Fruit fly (Drosophila melanogaster) whole organism, embryonic: Measurements from ENCODE around the gene CG12640.
A peak's percentile ranks its signal among the peaks of the same experiment; 100 is the strongest.

ENCODE experiments used
- Antp ChIP-seq: fragments of 200-800 bp; sonication (Bioruptor generic); optimal IDR thresholded peaks from 3 replicates; lab custom pipeline; 2016; ENCODE audit warnings: missing biosample characterization, missing genetic modification characterization
- Atf3 ChIP-seq: fragments of 200-800 bp; sonication (Bioruptor generic); optimal IDR thresholded peaks from 3 replicates; lab custom pipeline; 2016; ENCODE audit warnings: missing biosample characterization, missing genetic modification characterization
- Bgb ChIP-seq: fragments of 200-800 bp; sonication (Bioruptor generic); IDR thresholded peaks from 2 replicates; pipeline ENCODE4 v1.3.6; 2022; ENCODE audit warnings: missing biosample characterization, missing genetic modification characterization; ENCODE audit not compliant: partially characterized antibody
- CG12659 ChIP-seq: fragments of 200-800 bp; sonication (Bioruptor generic); optimal IDR thresholded peaks from 3 replicates; lab custom pipeline; 2017; ENCODE audit warnings: mild to moderate bottlenecking, missing biosample characterization, missing genetic modification reagents, missing genetic modification characterization
- CG13287 ChIP-seq: fragments of 200-800 bp; sonication (Bioruptor generic); IDR thresholded peaks from 2 replicates; pipeline ENCODE4 v1.3.6; 2022; ENCODE audit warnings: missing biosample characterization, missing genetic modification characterization; ENCODE audit not compliant: partially characterized antibody
- CG14710 ChIP-seq: fragments of 200-800 bp; sonication (Bioruptor generic); optimal IDR thresholded peaks from 3 replicates; lab custom pipeline; 2019; ENCODE audit warnings: missing biosample characterization, mild to moderate bottlenecking, missing genetic modification characterization, moderate library complexity
- CG15011 ChIP-seq: fragments of 200-800 bp; sonication (Bioruptor generic); optimal IDR thresholded peaks from 3 replicates; lab custom pipeline; 2018; ENCODE audit warnings: missing biosample characterization, mild to moderate bottlenecking, missing genetic modification characterization
- CG15514 ChIP-seq: fragments of 200-800 bp; sonication (Bioruptor generic); optimal IDR thresholded peaks from 3 replicates; lab custom pipeline; 2017; ENCODE audit warnings: missing biosample characterization, missing genetic modification characterization, mild to moderate bottlenecking, moderate library complexity, missing genetic modification reagents
- CG1603 ChIP-seq: fragments of 200-800 bp; sonication (Bioruptor generic); optimal IDR thresholded peaks from 2 replicates; lab custom pipeline; 2019; ENCODE audit warnings: missing biosample characterization, mild to moderate bottlenecking, missing genetic modification characterization, moderate library complexity
- CG16813 ChIP-seq: fragments of 200-800 bp; sonication (Bioruptor generic); IDR thresholded peaks from 3 replicates; pipeline ENCODE4 v1.3.6; 2022; ENCODE audit warnings: missing biosample characterization, missing genetic modification characterization; ENCODE audit not compliant: partially characterized antibody
- CG16863 ChIP-seq: fragments of 200-800 bp; sonication (Bioruptor generic); optimal IDR thresholded peaks from 3 replicates; lab custom pipeline; 2016; ENCODE audit warnings: missing biosample characterization, missing genetic modification characterization
- CG2116 ChIP-seq: fragments of 200-800 bp; sonication (Bioruptor generic); optimal IDR thresholded peaks from 3 replicates; lab custom pipeline; 2018; ENCODE audit warnings: missing biosample characterization, mild to moderate bottlenecking, missing genetic modification characterization
- CG2120 ChIP-seq: fragments of 200-800 bp; sonication (Bioruptor generic); optimal IDR thresholded peaks from 3 replicates; lab custom pipeline; 2016; ENCODE audit warnings: missing biosample characterization, missing genetic modification characterization
- CG30020 ChIP-seq: fragments of 200-800 bp; optimal IDR thresholded peaks from 2 replicates; lab custom pipeline; 2019; ENCODE audit warnings: missing biosample characterization, mild to moderate bottlenecking, missing genetic modification characterization, moderate library complexity
- CG30403 ChIP-seq: fragments of 200-800 bp; sonication (Bioruptor generic); optimal IDR thresholded peaks from 3 replicates; lab custom pipeline; 2016; ENCODE audit warnings: missing biosample characterization, missing genetic modification characterization
- CG3726 ChIP-seq: fragments of 200-800 bp; sonication (Bioruptor generic); IDR thresholded peaks from 3 replicates; pipeline ENCODE4, ENCODE4 v1.3.6; 2022; ENCODE audit warnings: missing biosample characterization, missing genetic modification characterization
- CG4617 ChIP-seq: fragments of 200-800 bp; sonication (Bioruptor generic); optimal IDR thresholded peaks from 3 replicates; lab custom pipeline; 2016; ENCODE audit warnings: missing biosample characterization, missing genetic modification characterization, borderline replicate concordance
- CG6689 ChIP-seq: fragments of 200-800 bp; sonication (Bioruptor generic); IDR thresholded peaks from 2 replicates; pipeline ENCODE4 v1.3.6; 2022; ENCODE audit warnings: missing biosample characterization, missing genetic modification characterization
- CG8924 ChIP-seq: fragments of 200-800 bp; optimal IDR thresholded peaks from 3 replicates; lab custom pipeline; 2019; ENCODE audit warnings: missing biosample characterization, mild to moderate bottlenecking, missing genetic modification characterization, moderate library complexity
- CG9437 ChIP-seq: fragments of 200-800 bp; sonication (Bioruptor generic); optimal IDR thresholded peaks from 2 replicates; lab custom pipeline; 2018; ENCODE audit warnings: missing biosample characterization, mild to moderate bottlenecking, missing genetic modification characterization
- CoRest ChIP-seq: fragments of 200-800 bp; sonication (Bioruptor generic); optimal IDR thresholded peaks from 3 replicates; lab custom pipeline; 2018; ENCODE audit warnings: missing biosample characterization, mild to moderate bottlenecking, missing genetic modification characterization, moderate library complexity
- Dll ChIP-seq: fragments of 200-800 bp; sonication (Bioruptor generic); IDR thresholded peaks from 4 replicates; pipeline ENCODE4 v1.3.6; 2022; ENCODE audit warnings: missing biosample characterization, missing genetic modification characterization; ENCODE audit not compliant: partially characterized antibody
- Elba2 ChIP-seq: fragments of 200-800 bp; sonication (Bioruptor generic); optimal IDR thresholded peaks from 3 replicates; lab custom pipeline; 2016; ENCODE audit warnings: missing biosample characterization, missing genetic modification characterization
- Med ChIP-seq: fragments of 200-800 bp; sonication (Bioruptor generic); peaks from one replicate; lab custom pipeline; 2016; ENCODE audit warnings: missing biosample characterization, missing genetic modification characterization, mild to moderate bottlenecking, inconsistent platforms, moderate library complexity
- Myb ChIP-seq: fragments of 200-800 bp; sonication (Bioruptor generic); optimal IDR thresholded peaks from 2 replicates; lab custom pipeline; 2016; ENCODE audit warnings: missing biosample characterization, missing genetic modification characterization
- NC2β ChIP-seq: fragments of 200-800 bp; sonication (Bioruptor generic); optimal IDR thresholded peaks from 2 replicates; lab custom pipeline; 2016; ENCODE audit warnings: missing biosample characterization, missing genetic modification characterization
- Rx ChIP-seq: fragments of 200-800 bp; sonication (Bioruptor generic); IDR thresholded peaks from 2 replicates; pipeline ENCODE4 v1.3.6; 2022; ENCODE audit warnings: missing biosample characterization, missing genetic modification characterization
- Scr ChIP-seq: fragments of 200-800 bp; sonication (Bioruptor generic); IDR thresholded peaks from 2 replicates; pipeline ENCODE4 v1.3.6; 2022; ENCODE audit warnings: missing biosample characterization, missing genetic modification characterization; ENCODE audit not compliant: partially characterized antibody
- Sin3A ChIP-seq: fragments of >200 bp; optimal IDR thresholded peaks from 2 replicates; lab custom pipeline; 2018
- Xbp1 ChIP-seq: fragments of 200-800 bp; sonication (Bioruptor generic); optimal IDR thresholded peaks from 3 replicates; lab custom pipeline; 2016; ENCODE audit warnings: missing biosample characterization, mild to moderate bottlenecking, missing genetic modification characterization
- YL-1 ChIP-seq: fragments of 200-800 bp; sonication (Bioruptor generic); optimal IDR thresholded peaks from 3 replicates; lab custom pipeline; 2017; ENCODE audit warnings: missing biosample characterization, mild to moderate bottlenecking, missing genetic modification characterization
- amos ChIP-seq: fragments of 200-800 bp; sonication (Bioruptor generic); IDR thresholded peaks from 2 replicates; pipeline ENCODE4 v1.3.6; 2022; ENCODE audit warnings: missing biosample characterization, missing genetic modification characterization; ENCODE audit not compliant: partially characterized antibody
- dpn ChIP-seq, 2 experiments: fragments of 200-800 bp; sonication (Bioruptor generic); optimal IDR thresholded peaks; 3 replicates each; lab custom pipeline; 2016; ENCODE audit warnings: missing biosample characterization in 2 of 2, missing genetic modification characterization in 2 of 2
- dysf ChIP-seq: fragments of 200-800 bp; sonication (Bioruptor generic); IDR thresholded peaks from 3 replicates; pipeline ENCODE4 v1.3.6; 2022; ENCODE audit warnings: missing biosample characterization, missing genetic modification characterization
- gce ChIP-seq: fragments of 200-800 bp; sonication (Bioruptor generic); IDR thresholded peaks from 3 replicates; pipeline ENCODE4 v1.3.6; 2022; ENCODE audit warnings: missing biosample characterization, missing genetic modification characterization
- grau ChIP-seq: fragments of 200-800 bp; optimal IDR thresholded peaks from 3 replicates; lab custom pipeline; 2019; ENCODE audit warnings: missing biosample characterization, mild to moderate bottlenecking, missing genetic modification characterization, moderate library complexity
- gt ChIP-seq: fragments of 200-800 bp; sonication (Bioruptor generic); IDR thresholded peaks from 2 replicates; pipeline ENCODE4 v1.3.6; 2022; ENCODE audit warnings: missing biosample characterization, missing genetic modification characterization
- ham ChIP-seq: fragments of 200-800 bp; sonication (Bioruptor generic); IDR thresholded peaks from 2 replicates; pipeline ENCODE4 v1.3.6; 2022; ENCODE audit warnings: missing biosample characterization, missing genetic modification characterization
- ind ChIP-seq: fragments of 200-800 bp; sonication (Bioruptor generic); optimal IDR thresholded peaks from 3 replicates; lab custom pipeline; 2016; ENCODE audit warnings: missing biosample characterization, missing genetic modification characterization
- insv ChIP-seq, 2 experiments: fragments of 200-800 bp; sonication (Bioruptor generic); optimal IDR thresholded peaks; 3 replicates each; lab custom pipeline; 2016 to 2018; ENCODE audit warnings: missing biosample characterization in 2 of 2, missing genetic modification characterization in 2 of 2
- inv ChIP-seq: fragments of 200-800 bp; sonication (Bioruptor generic); IDR thresholded peaks from 2 replicates; pipeline ENCODE4 v1.3.6; 2022; ENCODE audit warnings: missing biosample characterization, missing genetic modification characterization; ENCODE audit not compliant: partially characterized antibody
- kah ChIP-seq: fragments of 200-800 bp; sonication (Bioruptor generic); optimal IDR thresholded peaks from 2 replicates; lab custom pipeline; 2018; ENCODE audit warnings: missing biosample characterization, mild to moderate bottlenecking, missing genetic modification characterization
- knrl ChIP-seq: fragments of 200-800 bp; sonication (Bioruptor generic); IDR thresholded peaks from 3 replicates; pipeline ENCODE4 v1.3.6; 2022; ENCODE audit warnings: missing biosample characterization, missing genetic modification characterization; ENCODE audit not compliant: partially characterized antibody
- mam ChIP-seq: fragments of 200-800 bp; sonication (Bioruptor generic); optimal IDR thresholded peaks from 3 replicates; lab custom pipeline; 2016; ENCODE audit warnings: missing biosample characterization, missing genetic modification characterization
- row ChIP-seq: fragments of 200-800 bp; sonication (Bioruptor generic); IDR thresholded peaks from 3 replicates; pipeline ENCODE4 v1.3.6; 2022; ENCODE audit warnings: missing biosample characterization, missing genetic modification characterization
- sob ChIP-seq: fragments of 200-800 bp; sonication (Bioruptor generic); IDR thresholded peaks from 2 replicates; pipeline ENCODE4 v1.3.6; 2022; ENCODE audit warnings: missing biosample characterization, missing genetic modification characterization
- sug ChIP-seq: fragments of 200-800 bp; optimal IDR thresholded peaks from 2 replicates; lab custom pipeline; 2019; ENCODE audit warnings: missing biosample characterization, mild to moderate bottlenecking, missing genetic modification characterization, moderate library complexity
- tup ChIP-seq: fragments of 200-800 bp; sonication (Bioruptor generic); optimal IDR thresholded peaks from 2 replicates; lab custom pipeline; 2016; ENCODE audit warnings: missing biosample characterization, mild to moderate bottlenecking, missing genetic modification characterization, moderate library complexity
- unc-4 ChIP-seq: fragments of 200-800 bp; sonication (Bioruptor generic); IDR thresholded peaks from 2 replicates; pipeline ENCODE4 v1.3.6; 2022; ENCODE audit warnings: missing biosample characterization, missing genetic modification characterization; ENCODE audit not compliant: partially characterized antibody
- zen ChIP-seq: fragments of 200-800 bp; sonication (Bioruptor generic); optimal IDR thresholded peaks from 3 replicates; lab custom pipeline; 2018; ENCODE audit warnings: missing biosample characterization, mild to moderate bottlenecking, missing genetic modification characterization, moderate library complexity

The CG12640 gene

dm6 chrX:10474625-10475024 lies 42.0 kb upstream of the CG12640 start, which contains the start of gene nocte (continued):
- TF ChIP-seq Bgb (GFP tag; lab: Robert Waterston, UW) (peak; percentile 57), CG6689 (GFP tag; lab: Robert Waterston, UW) (0 out of 2 replicates have a peak, but pooled peaks have one; percentile 22), CG14710 (tag; lab: Kevin White, UChicago) (peak; percentile 30), dysf (GFP tag; lab: Robert Waterston, UW) (no peak), amos (peak; percentile 36; the same call in 1 of the 2 replicates), CG16863 (GFP tag; lab: Kevin White, UChicago) (no peak), kah (GFP tag; lab: Kevin White, UChicago) (no peak), Myb (GFP tag; lab: Kevin White, UChicago) (peak; percentile 16), NC2β (GFP tag; lab: Kevin White, UChicago) (no peak), Scr (GFP tag; lab: Robert Waterston, UW) (peak; percentile 62), unc-4 (GFP tag; lab: Robert Waterston, UW) (peak; percentile 48; the same call in 1 of the 2 replicates), sug (tag; lab: Kevin White, UChicago) (peak; percentile 33), Sin3A (peak; percentile 53), CG2120 (GFP tag; lab: Kevin White, UChicago) (peak; percentile 16), mam (GFP tag; lab: Kevin White, UChicago) (peak; percentile 44), Atf3 (no peak), Med (GFP tag; lab: Kevin White, UChicago) (peak; percentile 83), CG12659 (GFP tag; lab: Kevin White, UChicago) (peak; percentile 63), CG30403 (peak; percentile 21), ham (GFP tag; lab: Robert Waterston, UW) (no peak), CG3726 (no peak), CG8924 (tag; lab: Kevin White, UChicago) (peak; percentile 10), sob (GFP tag; lab: Robert Waterston, UW) (no peak), CG1603 (tag; lab: Kevin White, UChicago) (peak; percentile 54), knrl (GFP tag; lab: Robert Waterston, UW) (peak; percentile 58; the same call in 2 of the 3 replicates), YL-1 (GFP tag; lab: Kevin White, UChicago) (peak; percentile 41), CG15514 (GFP tag; lab: Kevin White, UChicago) (peak; percentile 20), zen (peak; percentile 12), grau (tag; lab: Kevin White, UChicago) (peak; percentile 6), gt (GFP tag; lab: Robert Waterston, UW) (0 out of 2 replicates have a peak, but pooled peaks have one; percentile 8), CG4617 (GFP tag; lab: Kevin White, UChicago) (peak; percentile 52), insv (GFP tag; optimal IDR thresholded peaks at IDR 0.05; lab: Kevin White, UChicago) (peak in 1 of 2 experiments; percentile 66), CG16813 (GFP tag; lab: Robert Waterston, UW) (peak; percentile 67; the same call in 2 of the 3 replicates), row (GFP tag; lab: Robert Waterston, UW) (peak; percentile 55), inv (GFP tag; lab: Robert Waterston, UW) (0 out of 2 replicates have a peak, but pooled peaks have one; percentile 10), CG2116 (GFP tag; lab: Kevin White, UChicago) (peak; percentile 88), Elba2 (GFP tag; lab: Kevin White, UChicago) (peak; percentile 62), CG9437 (peak; percentile 73), CG13287 (GFP tag; lab: Robert Waterston, UW) (peak; percentile 55), Dll (GFP tag; lab: Robert Waterston, UW) (peak; percentile 71), Rx (GFP tag; lab: Robert Waterston, UW) (no peak), CG15011 (GFP tag; lab: Kevin White, UChicago) (no peak), Antp (peak; percentile 23), Xbp1 (GFP tag; lab: Kevin White, UChicago) (peak; percentile 31), dpn (GFP tag; optimal IDR thresholded peaks at IDR 0.05; lab: Kevin White, UChicago) (peak; percentile 5 to 11), CoRest (tag; lab: Kevin White, UChicago) (peak; percentile 30), ind (GFP tag; lab: Kevin White, UChicago) (peak; percentile 24), CG30020 (peak; percentile 20), gce (GFP tag; lab: Robert Waterston, UW) (no peak), tup (GFP tag; lab: Kevin White, UChicago) (no peak)
